Comparison of ENCODE assay signal across 1 fruit fly cellular context in genomic region chr3R:31991786-31992185, dm6.
A peak's percentile ranks its signal among the peaks of the same experiment; 100 is the strongest.
TF ChIP-seq lines count a peak whose summit lies in the region.

No protein-coding gene starts in this region.

TF ChIP-seq in whole organism, embryonic, 481 proteins besides CTCF, POLR2A, EP300 and RAD21 (continued from another document):
- TF ChIP-seq slp2 (GFP tag; optimal IDR thresholded peaks at IDR 0.05; lab: Kevin White, UChicago): no peak
- no peak for TF ChIP-seq lilli (GFP tag; optimal IDR thresholded peaks at IDR 0.05; lab: Kevin White, UChicago)
- TF ChIP-seq fu2 (GFP tag; optimal IDR thresholded peaks at IDR 0.05; lab: Kevin White, UChicago): no peak
- TF ChIP-seq CG34422 (GFP tag; IDR thresholded peaks at IDR 0.05; lab: Robert Waterston, UW): no peak
- no peak for TF ChIP-seq br (optimal IDR thresholded peaks at IDR 0.05; lab: Kevin White, UChicago)
- no peak for TF ChIP-seq lola (GFP tag; optimal IDR thresholded peaks at IDR 0.05; lab: Kevin White, UChicago)
- no peak for TF ChIP-seq E2f1 (GFP tag; IDR thresholded peaks at IDR 0.05; lab: Robert Waterston, UW)
- TF ChIP-seq zf30C (GFP tag; optimal IDR thresholded peaks at IDR 0.05; lab: Kevin White, UChicago): no peak
- no peak for TF ChIP-seq oc (tag; optimal IDR thresholded peaks at IDR 0.05; lab: Kevin White, UChicago)
- TF ChIP-seq CG16863 (GFP tag; optimal IDR thresholded peaks at IDR 0.05; lab: Kevin White, UChicago): no peak
- TF ChIP-seq Camta (GFP tag; optimal IDR thresholded peaks at IDR 0.05; lab: Kevin White, UChicago): no peak
- TF ChIP-seq az2 (GFP tag; optimal IDR thresholded peaks at IDR 0.05; lab: Kevin White, UChicago): peak; percentile 4
- TF ChIP-seq CG18476 (GFP tag; optimal IDR thresholded peaks at IDR 0.05; lab: Kevin White, UChicago): no peak
- TF ChIP-seq bigmax (GFP tag; optimal IDR thresholded peaks at IDR 0.05; lab: Kevin White, UChicago): no peak
- TF ChIP-seq CG10654 (GFP tag; optimal IDR thresholded peaks at IDR 0.05; lab: Kevin White, UChicago): no peak
- TF ChIP-seq sens (GFP tag; lab: Kevin White, UChicago): peak; percentile 53
- peak; percentile 24 for TF ChIP-seq Ets65A (GFP tag; lab: Kevin White, UChicago)
- TF ChIP-seq CG10274 (GFP tag; optimal IDR thresholded peaks at IDR 0.05; lab: Kevin White, UChicago): no peak
- no peak for TF ChIP-seq CG18764 (GFP tag; optimal IDR thresholded peaks at IDR 0.05; lab: Kevin White, UChicago)
- TF ChIP-seq sens-2 (GFP tag; IDR thresholded peaks at IDR 0.05; lab: Robert Waterston, UW): no peak
- no peak for TF ChIP-seq croc (GFP tag; conservative IDR thresholded peaks at IDR 0.05; lab: Robert Waterston, UW)
- TF ChIP-seq bowl (GFP tag; IDR thresholded peaks at IDR 0.05; lab: Robert Waterston, UW): no peak
- TF ChIP-seq CG12744 (GFP tag; optimal IDR thresholded peaks at IDR 0.05; lab: Kevin White, UChicago): no peak
- TF ChIP-seq dmrt11E (tag; optimal IDR thresholded peaks at IDR 0.05; lab: Kevin White, UChicago): peak; percentile 2
- TF ChIP-seq ERR (GFP tag; optimal IDR thresholded peaks at IDR 0.05; lab: Kevin White, UChicago): no peak
- TF ChIP-seq CG8359 (GFP tag; optimal IDR thresholded peaks at IDR 0.05; lab: Kevin White, UChicago; ENCODE audit: borderline replicate concordance): no peak
- TF ChIP-seq pnt (GFP tag; optimal IDR thresholded peaks at IDR 0.05; lab: Kevin White, UChicago): no peak
- TF ChIP-seq ATbp (GFP tag; optimal IDR thresholded peaks at IDR 0.05; lab: Kevin White, UChicago): peak; percentile 17
- no peak for TF ChIP-seq stwl (tag; optimal IDR thresholded peaks at IDR 0.05; lab: Kevin White, UChicago)
- TF ChIP-seq Mrtf (GFP tag; IDR thresholded peaks at IDR 0.05; lab: Robert Waterston, UW): no peak
- TF ChIP-seq slbo (GFP tag; IDR thresholded peaks at IDR 0.05; lab: Robert Waterston, UW): no peak
- no peak for TF ChIP-seq danr (GFP tag; IDR thresholded peaks at IDR 0.05; lab: Robert Waterston, UW)
- no peak for TF ChIP-seq bbx (GFP tag; IDR thresholded peaks at IDR 0.05; lab: Robert Waterston, UW; ENCODE audit: partially characterized antibody)
- TF ChIP-seq Myb (GFP tag; optimal IDR thresholded peaks at IDR 0.05; lab: Kevin White, UChicago): no peak
- no peak for TF ChIP-seq dati (GFP tag; IDR thresholded peaks at IDR 0.05; lab: Robert Waterston, UW)
- TF ChIP-seq CG1233 (GFP tag; optimal IDR thresholded peaks at IDR 0.05; lab: Kevin White, UChicago): no peak
- TF ChIP-seq CG32772 (GFP tag; IDR thresholded peaks at IDR 0.05; lab: Robert Waterston, UW): no peak
- TF ChIP-seq stc (GFP tag; IDR thresholded peaks at IDR 0.05; lab: Robert Waterston, UW): no peak
- TF ChIP-seq CG6765 (GFP tag; optimal IDR thresholded peaks at IDR 0.05; lab: Kevin White, UChicago): no peak
- TF ChIP-seq CG10366 (GFP tag; IDR thresholded peaks at IDR 0.05; lab: Robert Waterston, UW): no peak
- TF ChIP-seq CG17359 (tag; optimal IDR thresholded peaks at IDR 0.05; lab: Kevin White, UChicago): peak; percentile 6
- no peak for TF ChIP-seq CG34224 (GFP tag; IDR thresholded peaks at IDR 0.05; lab: Robert Waterston, UW; ENCODE audit: partially characterized antibody)
- TF ChIP-seq sima (GFP tag; optimal IDR thresholded peaks at IDR 0.05; lab: Kevin White, UChicago): no peak
- no peak for TF ChIP-seq CkIIα-i1 (GFP tag; IDR thresholded peaks at IDR 0.05; lab: Robert Waterston, UW)
- TF ChIP-seq dmrt99B (tag; optimal IDR thresholded peaks at IDR 0.05; lab: Kevin White, UChicago): peak; percentile 6
- peak; percentile 1 for TF ChIP-seq CG18599 (GFP tag; optimal IDR thresholded peaks at IDR 0.05; lab: Kevin White, UChicago)
- peak; percentile 36 for TF ChIP-seq CG2712 (tag; optimal IDR thresholded peaks at IDR 0.05; lab: Kevin White, UChicago)
- no peak for TF ChIP-seq Aef1 (GFP tag; IDR thresholded peaks at IDR 0.05; lab: Robert Waterston, UW)
